Worm (Caenorhabditis elegans): ENCODE results near the gene C16C8.12.

Gene C16C8.12

DNA sequence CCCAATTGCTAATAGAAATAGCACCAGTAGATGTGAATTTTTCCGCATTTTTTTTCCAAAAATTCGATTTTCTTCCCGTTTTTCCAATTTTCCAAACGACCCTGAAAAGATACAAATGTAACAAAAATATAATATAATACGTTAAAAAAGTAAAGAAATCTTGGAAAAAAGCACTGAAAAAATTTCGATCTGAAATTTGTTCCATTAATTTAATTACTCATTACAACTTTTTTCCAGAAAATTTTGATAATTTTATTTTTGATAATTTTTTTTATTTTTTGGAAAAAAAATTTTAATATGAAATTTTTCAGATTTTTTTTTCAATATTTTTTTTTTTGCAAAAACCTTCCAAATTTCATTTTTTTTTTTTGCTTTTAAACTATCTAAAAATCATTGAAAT lies 16.1 kb upstream of the C16C8.12 start, which contains the start of gene skpo-2:
skpo-2 (minus strand) TSS at position 101 of the 400 bp plus-strand sequence.
- TF ChIP-seq rec-8 (tag; optimal IDR thresholded peaks at IDR 0.05) (no peak), ZK185.1 (tag; optimal IDR thresholded peaks at IDR 0.05; ENCODE audit: poor library complexity, severe bottlenecking) (no peak), sea-2 (GFP tag; IDR thresholded peaks at IDR 0.05) (no peak), T07F8.4 (tag; optimal IDR thresholded peaks at IDR 0.05) (no peak), dpl-1 (GFP tag; optimal IDR thresholded peaks at IDR 0.05) (no peak), F33H1.4 (GFP tag; IDR thresholded peaks at IDR 0.05) (no peak), hsf-1 (GFP tag; IDR thresholded peaks at IDR 0.05) (no peak), somi-1 (GFP tag; optimal IDR thresholded peaks at IDR 0.05) (no peak), efl-1 (GFP tag; optimal IDR thresholded peaks at IDR 0.05) (no peak), F22D6.2 (tag; optimal IDR thresholded peaks at IDR 0.05) (no peak), nfya-1 (tag; optimal IDR thresholded peaks at IDR 0.05; ENCODE audit: borderline replicate concordance, insufficient read depth) (no peak), ceh-40 (GFP tag; IDR thresholded peaks at IDR 0.05) (no peak), aptf-3 (GFP tag; IDR thresholded peaks at IDR 0.05) (no peak), snpc-4 (GFP tag; optimal IDR thresholded peaks at IDR 0.05) (no peak), snpc-4 (tag; optimal IDR thresholded peaks at IDR 0.05) (no peak), pbrm-1 (GFP tag; IDR thresholded peaks at IDR 0.05) (no peak), F57A8.1 (GFP tag; optimal IDR thresholded peaks at IDR 0.05) (no peak), lir-1 (GFP tag; conservative IDR thresholded peaks at IDR 0.05) (no peak)

DNA sequence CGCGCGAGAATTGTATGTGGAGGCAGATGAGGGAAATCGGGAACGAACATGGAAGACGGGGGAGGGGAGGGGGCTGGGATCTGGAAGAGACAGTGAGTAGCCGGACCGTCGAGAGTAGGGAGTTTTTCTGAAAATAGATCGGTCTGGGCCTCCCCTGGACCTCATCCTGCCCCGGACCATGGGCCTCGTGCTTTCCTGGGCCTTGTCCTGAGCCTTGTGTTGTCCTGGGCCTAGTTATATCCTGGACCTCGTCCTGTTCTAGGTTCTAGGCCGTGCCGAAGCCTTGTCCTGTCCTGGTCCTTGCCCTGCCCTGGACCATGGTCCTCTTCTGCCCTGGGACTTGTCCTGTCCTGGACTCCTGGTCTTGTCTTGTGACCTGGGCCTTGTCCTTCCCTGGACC lies 15.1 kb upstream of the C16C8.12 start:
- no peak for TF ChIP-seq T26A5.8 (tag; optimal IDR thresholded peaks at IDR 0.05)
- no peak for TF ChIP-seq rec-8 (tag; optimal IDR thresholded peaks at IDR 0.05)
- TF ChIP-seq aptf-3 (GFP tag; IDR thresholded peaks at IDR 0.05) = 0 out of 2 replicates have a peak, but pooled peaks have one; percentile 46
- TF ChIP-seq egrh-3 (GFP tag; IDR thresholded peaks at IDR 0.05) = peak; percentile 43; the same call in 1 of the 2 replicates
- no peak for TF ChIP-seq C06A6.2 (GFP tag; conservative IDR thresholded peaks at IDR 0.05)
- TF ChIP-seq F52B5.7 (tag; optimal IDR thresholded peaks at IDR 0.05) = no peak
- peak; percentile 58 for TF ChIP-seq zfh-2 (GFP tag; conservative IDR thresholded peaks at IDR 0.05)

- TF ChIP-seq rec-8 (tag; optimal IDR thresholded peaks at IDR 0.05) (no peak), K11D2.4 (GFP tag; IDR thresholded peaks at IDR 0.05) (no peak), rcor-1 (GFP tag; IDR thresholded peaks at IDR 0.05) (no peak), efl-1 (GFP tag; optimal IDR thresholded peaks at IDR 0.05) (no peak), nfyb-1 (GFP tag; IDR thresholded peaks at IDR 0.05) (no peak), cebp-1 (GFP tag; IDR thresholded peaks at IDR 0.05) (no peak), cebp-1 (tag; optimal IDR thresholded peaks at IDR 0.05) (no peak), Y53G8AR.9 (GFP tag; conservative IDR thresholded peaks at IDR 0.05) (no peak), attf-3 (GFP tag; conservative IDR thresholded peaks at IDR 0.05) (no peak), mxl-1 (tag; optimal IDR thresholded peaks at IDR 0.05) (no peak), ceh-79 (tag; optimal IDR thresholded peaks at IDR 0.05) (no peak), unc-130 (GFP tag; optimal IDR thresholded peaks at IDR 0.05) (no peak)
Measured at ce11 chrII:3438280-3438679, 14.2 kb upstream of the C16C8.12 start.

DNA sequence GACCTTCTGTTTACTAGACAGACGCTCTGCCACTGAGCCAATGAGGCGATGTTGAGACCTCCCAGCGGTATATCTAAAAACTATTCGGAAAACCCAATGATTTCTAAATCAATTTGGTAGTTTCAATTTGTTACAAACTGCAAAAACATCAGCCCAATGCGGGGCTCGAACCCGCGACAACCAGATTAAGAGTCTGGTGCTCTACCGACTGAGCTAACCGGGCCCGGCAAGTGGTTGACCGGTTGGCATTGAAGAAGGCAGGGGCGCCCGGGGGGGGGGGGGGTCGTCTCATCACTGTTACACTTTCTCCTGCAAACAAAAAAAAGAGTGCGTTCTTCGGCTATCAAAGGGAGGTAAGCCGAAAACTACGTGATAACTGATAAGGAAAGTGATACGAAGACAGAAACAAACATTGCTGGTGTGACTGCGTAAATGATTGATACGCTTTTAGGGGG lies 13.2 kb upstream of the C16C8.12 start:
- no peak for TF ChIP-seq fkh-3 (tag; optimal IDR thresholded peaks at IDR 0.05)
- no peak for TF ChIP-seq bed-1 (GFP tag; IDR thresholded peaks at IDR 0.05)
- no peak for TF ChIP-seq ztf-28 (GFP tag; IDR thresholded peaks at IDR 0.05)
- TF ChIP-seq ztf-6 (GFP tag; IDR thresholded peaks at IDR 0.05) = no peak
- TF ChIP-seq Y95B8A.8 (GFP tag; IDR thresholded peaks at IDR 0.05) = no peak
- no peak for TF ChIP-seq Y79H2A.3 (GFP tag; conservative IDR thresholded peaks at IDR 0.05)
- TF ChIP-seq snpc-3.4 (tag; optimal IDR thresholded peaks at IDR 0.05) = peak; percentile 11
- peak; percentile 52 for TF ChIP-seq T26A5.8 (tag; optimal IDR thresholded peaks at IDR 0.05)
- TF ChIP-seq nfyb-1 (GFP tag; IDR thresholded peaks at IDR 0.05) = peak; percentile 88
- no peak for TF ChIP-seq lir-1 (GFP tag; conservative IDR thresholded peaks at IDR 0.05)
- no peak for TF ChIP-seq akir-1 (GFP tag; optimal IDR thresholded peaks at IDR 0.05)
- TF ChIP-seq pha-4 (tag; optimal IDR thresholded peaks at IDR 0.05) = no peak
- TF ChIP-seq ceh-27 (GFP tag; optimal IDR thresholded peaks at IDR 0.05) = peak; percentile 48
- TF ChIP-seq ceh-91 (GFP tag; IDR thresholded peaks at IDR 0.05) = 0 out of 2 replicates have a peak, but pooled peaks have one; percentile 21
- peak; percentile 46 for TF ChIP-seq gei-17 (GFP tag; optimal IDR thresholded peaks at IDR 0.05)
- no peak for TF ChIP-seq madf-8 (GFP tag; conservative IDR thresholded peaks at IDR 0.05)
